Worm (Caenorhabditis elegans): ENCODE data around the gene nhx-5.
A peak's percentile ranks its signal among the peaks of the same experiment; 100 is the strongest.

nhx-5 gene

DNA sequence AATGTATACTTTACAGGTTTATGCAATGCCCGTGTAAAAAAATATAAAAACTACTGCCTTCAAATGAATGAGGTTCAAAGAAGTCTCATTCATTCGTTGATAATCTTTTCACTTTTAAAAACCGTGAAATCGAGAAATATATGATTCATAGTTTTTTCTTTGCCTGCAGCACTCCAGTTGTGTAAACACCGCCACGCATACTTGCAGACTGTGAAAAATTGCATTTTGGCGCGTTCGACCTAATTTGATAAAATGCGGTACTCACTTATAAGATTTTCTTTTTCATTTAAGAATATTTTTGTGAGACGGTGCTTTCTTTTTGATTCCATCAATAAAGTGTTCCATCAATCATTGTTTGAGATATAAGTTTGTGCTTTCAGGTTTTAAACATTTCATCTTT lies 10.0 kb upstream of the nhx-5 start (continued):
- TF ChIP-seq nhr-11 (tag; optimal IDR thresholded peaks at IDR 0.05), result no peak
- no peak for TF ChIP-seq aly-2 (tag; optimal IDR thresholded peaks at IDR 0.05)
- peak; percentile 84 for TF ChIP-seq F16B12.6 (tag; optimal IDR thresholded peaks at IDR 0.05)
- no peak for TF ChIP-seq C34B4.2 (tag; optimal IDR thresholded peaks at IDR 0.05)
- no peak for TF ChIP-seq efl-3 (GFP tag; optimal IDR thresholded peaks at IDR 0.05)
- TF ChIP-seq efl-1 (optimal IDR thresholded peaks at IDR 0.05), result peak; percentile 33 to 58
- peak; percentile 57 to 96 for TF ChIP-seq efl-1 (GFP tag; optimal IDR thresholded peaks at IDR 0.05 in 1 of 2)
- TF ChIP-seq blmp-1 (tag; optimal IDR thresholded peaks at IDR 0.05), result peak; percentile 77
- TF ChIP-seq unc-86 (tag; optimal IDR thresholded peaks at IDR 0.05), result no peak
- TF ChIP-seq nhr-47 (tag; optimal IDR thresholded peaks at IDR 0.05), result peak; percentile 31
- TF ChIP-seq C04F5.9 (tag; optimal IDR thresholded peaks at IDR 0.05), result no peak
- TF ChIP-seq lin-39 (tag; optimal IDR thresholded peaks at IDR 0.05), result no peak
- TF ChIP-seq mab-9 (GFP tag; IDR thresholded peaks at IDR 0.05), result no peak
- TF ChIP-seq jun-1 (tag; optimal IDR thresholded peaks at IDR 0.05), result no peak
- TF ChIP-seq dpl-1 (GFP tag; optimal IDR thresholded peaks at IDR 0.05), result peak; percentile 21 to 70 (median 69)
- peak; percentile 50 for TF ChIP-seq swsn-7 (tag; optimal IDR thresholded peaks at IDR 0.05)
- TF ChIP-seq egl-27 (tag; optimal IDR thresholded peaks at IDR 0.05), result no peak
- TF ChIP-seq ets-5 (GFP tag; IDR thresholded peaks at IDR 0.05), result no peak
- TF ChIP-seq lir-3 (tag; optimal IDR thresholded peaks at IDR 0.05; ENCODE audit: poor library complexity), result no peak
- no peak for TF ChIP-seq irx-1 (tag; optimal IDR thresholded peaks at IDR 0.05)
- no peak for TF ChIP-seq pqm-1 (tag; optimal IDR thresholded peaks at IDR 0.05)
- TF ChIP-seq vab-15 (tag; optimal IDR thresholded peaks at IDR 0.05), result no peak
- peak; percentile 69 for TF ChIP-seq mep-1 (tag; optimal IDR thresholded peaks at IDR 0.05)
- peak; percentile 21 for TF ChIP-seq tbx-2 (tag; optimal IDR thresholded peaks at IDR 0.05)
- TF ChIP-seq Y116A8C.19 (tag; optimal IDR thresholded peaks at IDR 0.05; ENCODE audit: borderline replicate concordance), result no peak
- no peak for TF ChIP-seq sox-4 (tag; optimal IDR thresholded peaks at IDR 0.05)
- TF ChIP-seq lin-14 (GFP tag; optimal IDR thresholded peaks at IDR 0.05), result no peak
- TF ChIP-seq pag-3 (tag; optimal IDR thresholded peaks at IDR 0.05; ENCODE audit: borderline replicate concordance, insufficient read depth), result no peak
- no peak for TF ChIP-seq unc-98 (GFP tag; IDR thresholded peaks at IDR 0.05)
- TF ChIP-seq elt-2 (tag; optimal IDR thresholded peaks at IDR 0.05), result no peak
- peak; percentile 20 to 58 for TF ChIP-seq lsy-2 (tag; optimal IDR thresholded peaks at IDR 0.05)
- TF ChIP-seq nhr-71 (tag; optimal IDR thresholded peaks at IDR 0.05), result peak; percentile 44
- TF ChIP-seq ceh-88 (GFP tag; IDR thresholded peaks at IDR 0.05), result no peak
- peak; percentile 63 for TF ChIP-seq snu-23 (GFP tag; optimal IDR thresholded peaks at IDR 0.05)
- TF ChIP-seq unc-30 (tag; optimal IDR thresholded peaks at IDR 0.05), result no peak
- TF ChIP-seq aha-1 (tag; optimal IDR thresholded peaks at IDR 0.05), result no peak
- TF ChIP-seq ama-1 (optimal IDR thresholded peaks at IDR 0.05), result no peak
- TF ChIP-seq nhr-76 (tag; optimal IDR thresholded peaks at IDR 0.05), result no peak
- no peak for TF ChIP-seq unc-62 (GFP tag; optimal IDR thresholded peaks at IDR 0.05)
- no peak for TF ChIP-seq lin-15B (tag; optimal IDR thresholded peaks at IDR 0.05)
- TF ChIP-seq ceh-63 (GFP tag; optimal IDR thresholded peaks at IDR 0.05), result no peak
- no peak for TF ChIP-seq snpc-4 (tag; optimal IDR thresholded peaks at IDR 0.05)
- TF ChIP-seq isw-1 (GFP tag; IDR thresholded peaks at IDR 0.05), result no peak
- peak; percentile 61 for TF ChIP-seq nhr-85 (tag)
- TF ChIP-seq zag-1 (tag; optimal IDR thresholded peaks at IDR 0.05), result no peak
- TF ChIP-seq sup-37 (GFP tag; optimal IDR thresholded peaks at IDR 0.05), result no peak
- peak in 1 of 2 experiments; percentile 32 for TF ChIP-seq mdl-1 (tag; optimal IDR thresholded peaks at IDR 0.05)
- TF ChIP-seq ztf-4 (tag; optimal IDR thresholded peaks at IDR 0.05), result no peak
- TF ChIP-seq unc-130 (tag; optimal IDR thresholded peaks at IDR 0.05), result peak; percentile 21
- TF ChIP-seq ceh-90 (tag; optimal IDR thresholded peaks at IDR 0.05), result no peak
- TF ChIP-seq skn-1 (tag; optimal IDR thresholded peaks at IDR 0.05), result no peak
- no peak for TF ChIP-seq nhr-237 (tag; optimal IDR thresholded peaks at IDR 0.05)
- TF ChIP-seq rnt-1 (tag; optimal IDR thresholded peaks at IDR 0.05), result peak; percentile 14
- TF ChIP-seq nhr-84 (tag; optimal IDR thresholded peaks at IDR 0.05), result no peak
- peak; percentile 29 for TF ChIP-seq dsc-1 (tag; optimal IDR thresholded peaks at IDR 0.05)
